Worm (Caenorhabditis elegans) whole organism, young adult: ENCODE data around the gene F59A6.11.

Experiments used
- ceh-58 ChIP-seq: fragments of 200-800 bp; sonication (Bioruptor generic); IDR thresholded peaks from 2 replicates; pipeline ENCODE4 v1.3.6; 2022; ENCODE audit warnings: missing genetic modification characterization, missing compliant biosample characterization
- nfyb-1 ChIP-seq: fragments of 200-800 bp; sonication (Bioruptor generic); IDR thresholded peaks from 2 replicates; pipeline ENCODE4 v1.3.6; 2022; ENCODE audit warnings: missing genetic modification reagents, missing genetic modification characterization, missing compliant biosample characterization
- unc-130 ChIP-seq: sonication (generic microtip); optimal IDR thresholded peaks from 2 replicates; lab custom pipeline; 2016; ENCODE audit warnings: missing genetic modification reagents, missing genetic modification characterization, missing compliant biosample characterization
- xnd-1 ChIP-seq: sonication (generic microtip); optimal IDR thresholded peaks from 2 replicates; lab custom pipeline; 2016; ENCODE audit warnings: missing genotype, missing genetic modification reagents, missing genetic modification characterization, missing compliant biosample characterization

- TF ChIP-seq xnd-1 (tag; lab: Kevin White, UChicago) (no peak), ceh-58 (GFP tag; lab: Robert Waterston, UW) (no peak), unc-130 (GFP tag; lab: Kevin White, UChicago) (no peak), nfyb-1 (GFP tag; lab: Robert Waterston, UW) (no peak)
Observed at ce11 chrII:5027952-5028351, 29.4 kb upstream of the F59A6.11 start.
